Fruit fly (Drosophila melanogaster): Measurements from ENCODE around the gene ACXE.

The ACXE gene

DNA sequence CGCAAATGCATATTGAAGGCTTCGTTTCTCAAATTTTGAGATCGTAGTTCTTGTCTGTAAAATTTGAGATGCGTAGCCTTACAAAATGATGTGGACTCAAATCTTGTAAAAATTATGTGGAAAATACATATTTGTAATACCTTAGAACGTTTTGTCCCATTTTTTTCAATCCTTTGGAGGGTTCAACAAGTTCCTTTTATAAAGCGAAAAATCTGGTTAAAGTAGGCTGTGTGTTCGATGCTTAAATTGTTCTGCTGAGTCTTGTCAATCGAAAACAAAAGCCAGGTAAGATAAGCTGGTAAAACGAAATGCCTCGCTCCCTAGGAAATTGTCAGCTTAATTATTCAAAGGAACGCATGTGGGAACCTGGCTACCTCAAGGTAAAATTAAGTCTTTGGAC lies at the start of gene ACXE:
Gene ACXE, plus strand, starts transcription at position 301 of the 400 bp plus-strand sequence.
- TF ChIP-seq noc (tag; optimal IDR thresholded peaks at IDR 0.05): no peak

DNA sequence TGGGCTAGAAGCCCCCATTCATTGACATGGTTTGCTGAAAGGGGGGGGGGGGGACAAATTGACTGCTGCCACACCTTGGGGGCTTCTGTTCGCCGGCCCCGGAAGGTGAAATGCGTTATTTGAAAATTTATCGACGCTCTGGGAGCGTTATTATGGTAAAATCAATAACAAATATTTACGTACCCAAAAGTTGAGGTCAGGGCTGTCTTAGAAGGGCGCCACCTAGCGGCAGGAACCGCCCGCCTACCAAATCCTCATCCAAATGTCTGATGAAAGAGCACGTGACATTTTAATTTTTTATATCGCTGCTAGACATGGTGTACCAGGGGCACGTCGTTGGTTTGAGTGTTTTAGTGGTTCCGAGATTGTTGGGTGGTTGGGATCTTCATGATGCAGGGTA lies 45.0 kb upstream of the ACXE start:
- no peak for TF ChIP-seq noc (tag; optimal IDR thresholded peaks at IDR 0.05)

DNA sequence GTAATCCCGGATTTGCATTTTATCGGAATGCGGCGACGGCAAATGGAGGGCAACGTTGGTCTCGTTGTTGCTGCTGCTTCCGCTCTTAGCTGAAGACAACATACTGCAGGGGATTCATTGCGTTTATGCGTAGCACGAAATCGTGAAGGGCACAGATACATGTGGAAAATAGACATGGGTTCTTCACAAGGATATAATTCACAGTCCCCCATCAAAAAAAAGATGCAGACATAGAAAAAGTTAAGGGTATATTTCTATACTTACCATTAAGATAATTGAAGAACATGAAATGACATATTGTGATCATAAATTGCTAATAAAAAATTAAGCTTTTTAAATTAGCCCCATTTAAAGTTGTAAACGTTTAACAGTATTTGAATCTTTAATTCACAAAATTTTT lies 33.8 kb upstream of the ACXE start:
- no peak for TF ChIP-seq noc (tag; optimal IDR thresholded peaks at IDR 0.05)

DNA sequence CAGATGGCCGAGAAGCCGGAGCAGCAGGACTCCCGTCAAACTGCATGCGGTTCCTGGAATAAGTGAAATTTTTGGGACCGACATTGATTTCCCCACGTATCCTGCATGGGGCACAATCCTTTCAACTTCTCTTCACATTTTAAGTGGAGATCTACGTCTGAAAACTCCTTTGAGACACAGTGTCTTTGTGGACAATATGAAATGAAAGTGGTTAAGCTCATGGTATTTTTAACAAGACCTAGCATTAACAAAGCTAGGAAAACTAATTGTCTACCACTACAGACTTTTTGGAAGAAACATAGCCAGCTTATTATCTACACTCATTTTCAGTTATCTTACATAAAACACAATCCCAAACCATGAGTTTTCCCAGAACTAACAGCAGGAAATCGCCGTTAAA lies 13.2 kb upstream of the ACXE start, which contains the start of gene ACXC:
Gene ACXC, plus strand, starts transcription at position 301 of the 400 bp plus-strand sequence.
- no peak for TF ChIP-seq noc (tag; optimal IDR thresholded peaks at IDR 0.05)

DNA sequence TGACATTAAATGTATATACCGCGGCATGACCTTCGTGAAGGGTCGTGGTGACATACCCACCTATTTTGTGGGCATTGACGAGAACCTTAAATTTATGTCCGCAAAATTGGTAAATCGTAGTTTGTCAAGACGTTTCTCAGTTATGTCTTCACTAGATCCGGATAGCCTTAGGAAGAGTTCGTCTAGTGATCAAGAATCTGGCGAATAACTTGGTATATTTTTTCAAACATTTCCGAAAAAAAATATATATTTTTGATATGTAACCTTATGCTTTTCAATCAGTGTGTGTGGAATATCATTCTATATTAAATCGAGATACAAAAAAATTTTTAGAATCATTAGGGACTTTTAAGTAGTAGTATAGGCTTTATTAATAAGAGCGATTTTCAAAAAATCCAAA lies 8.9 kb upstream of the ACXE start, which contains the start of gene ACXB:
Gene ACXB, plus strand, starts transcription at position 301 of the 400 bp plus-strand sequence.
- no peak for TF ChIP-seq noc (tag; optimal IDR thresholded peaks at IDR 0.05)

DNA sequence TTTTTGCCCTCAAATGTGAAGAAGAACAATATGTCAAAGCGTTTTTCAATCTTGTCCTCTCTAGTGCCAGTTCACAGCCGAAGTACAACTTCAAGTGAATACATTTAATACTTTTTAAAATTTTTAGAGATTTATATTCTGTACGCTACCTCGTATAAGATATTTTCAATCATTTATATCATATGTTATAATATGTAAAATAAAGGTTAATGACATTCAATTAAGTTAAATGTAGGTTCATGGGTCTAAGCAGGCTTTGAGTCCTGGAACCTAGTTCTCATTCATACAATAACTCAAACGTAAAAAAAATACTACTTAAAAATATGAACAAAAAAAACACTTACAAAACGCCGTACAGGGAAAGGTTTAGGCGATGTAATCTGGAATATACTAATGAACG lies 4.6 kb upstream of the ACXE start, which contains the start of gene ACXA:
Gene ACXA, plus strand, starts transcription at position 301 of the 400 bp plus-strand sequence.
- no peak for TF ChIP-seq noc (tag; optimal IDR thresholded peaks at IDR 0.05)

DNA sequence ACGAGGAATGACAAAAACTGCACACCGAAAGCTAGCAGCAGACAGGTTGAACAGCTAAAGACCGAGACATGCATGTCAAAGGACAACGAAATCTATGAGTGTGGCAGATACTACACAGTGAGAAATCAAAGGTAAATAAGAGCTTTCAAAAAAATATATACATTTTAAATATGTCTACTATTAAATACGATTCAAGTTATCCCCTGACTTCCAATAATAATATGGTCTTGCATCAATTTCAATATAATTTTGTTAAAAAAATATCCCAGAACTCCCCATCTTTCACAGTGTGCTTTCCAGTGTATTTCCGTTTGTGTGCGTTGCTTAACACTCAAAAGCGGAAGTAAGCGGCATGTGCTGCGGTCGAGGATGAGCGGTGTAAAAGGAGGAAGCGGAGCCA lies 7.6 kb downstream of the ACXE start:
- TF ChIP-seq noc (tag; optimal IDR thresholded peaks at IDR 0.05): no peak

DNA sequence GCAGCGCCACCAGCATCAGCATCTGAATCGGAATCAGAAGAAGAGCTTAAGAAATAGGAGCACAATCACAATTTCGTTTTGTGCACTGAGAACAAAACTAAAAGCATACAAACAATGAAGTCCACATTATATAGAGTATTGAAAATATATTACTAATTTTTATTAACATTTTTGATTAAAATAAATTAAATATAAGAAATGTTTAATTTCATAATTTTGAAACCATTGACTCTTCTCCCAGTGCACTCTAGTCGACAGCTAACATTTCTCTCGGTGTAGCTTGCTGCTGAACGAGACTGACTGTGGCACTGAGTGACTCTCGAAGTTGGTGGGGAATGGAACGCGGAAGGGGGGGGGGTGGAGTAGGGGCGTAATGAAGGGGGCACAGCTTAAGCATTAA lies 25.3 kb downstream of the ACXE start:
- no peak for TF ChIP-seq noc (tag; optimal IDR thresholded peaks at IDR 0.05)

DNA sequence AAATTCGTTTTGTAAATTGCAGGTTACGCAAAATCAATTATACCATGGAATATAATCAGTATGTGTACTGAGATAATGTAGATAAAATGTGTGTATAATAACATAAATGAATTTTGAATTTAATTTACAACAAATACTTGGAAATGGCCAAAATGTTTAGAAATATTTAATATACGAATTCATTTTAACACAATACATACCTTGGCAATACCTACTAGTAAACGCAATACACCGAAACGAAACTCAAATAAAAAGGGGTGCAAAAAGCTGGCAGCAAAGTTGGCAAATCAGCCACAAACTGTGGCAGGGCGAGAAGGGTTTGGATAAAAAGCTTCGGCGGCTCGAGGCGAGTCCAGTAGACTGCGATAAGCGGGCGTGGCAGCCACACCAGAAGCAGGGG lies 40.9 kb downstream of the ACXE start, which contains the start of gene CG16800:
Gene CG16800, plus strand, starts transcription at position 301 of the 400 bp plus-strand sequence.
- no peak for TF ChIP-seq noc (tag; optimal IDR thresholded peaks at IDR 0.05)

DNA sequence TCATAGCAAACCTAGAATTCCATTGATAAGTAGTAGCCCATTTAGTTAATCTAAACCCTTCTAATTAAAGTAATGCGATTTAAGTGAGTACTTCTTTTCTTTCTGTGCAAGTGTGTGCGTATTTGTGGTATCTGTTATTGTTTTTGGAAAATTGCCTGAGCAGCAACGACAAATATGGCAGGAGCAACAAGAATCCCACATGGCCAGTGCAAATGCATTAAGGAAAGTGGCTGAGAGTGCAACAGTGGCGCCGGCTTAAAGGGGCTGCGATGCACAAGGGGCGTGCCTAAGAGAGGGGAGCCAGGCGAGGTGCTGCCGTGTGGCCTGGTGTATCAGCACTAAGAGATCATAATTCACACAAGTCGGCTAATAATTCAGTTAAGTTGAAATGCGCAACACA lies 44.2 kb downstream of the ACXE start:
- no peak for TF ChIP-seq noc (tag; optimal IDR thresholded peaks at IDR 0.05)

DNA sequence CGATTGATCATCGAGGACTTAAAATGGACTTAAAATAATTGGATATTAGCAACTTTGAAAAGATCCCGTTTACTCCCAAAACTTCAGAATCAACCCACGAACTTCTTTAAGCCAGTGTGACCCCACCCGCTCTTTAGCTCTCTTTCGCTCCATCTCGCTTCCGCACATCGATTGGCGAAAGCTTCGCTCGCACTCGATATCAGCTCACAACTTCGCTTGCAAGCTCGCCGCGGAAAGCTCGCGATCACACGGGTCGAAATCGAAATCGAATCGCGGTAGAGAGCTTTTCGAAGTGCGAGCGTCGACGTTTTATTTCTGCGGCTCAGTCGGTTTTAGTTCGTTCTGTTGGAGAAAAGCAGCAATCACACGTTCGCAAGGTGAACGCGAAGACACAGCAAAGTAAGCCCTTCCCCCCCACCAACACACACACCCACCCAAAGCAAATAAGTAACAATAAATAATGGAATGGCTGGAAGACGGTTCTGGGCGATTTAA lies 48.7 kb downstream of the ACXE start, which contains the start of gene Vha68-2:
Gene Vha68-2, plus strand, starts transcription at position 278 of the 495 bp plus-strand sequence.
- peak; percentile 16 for TF ChIP-seq noc (tag; optimal IDR thresholded peaks at IDR 0.05)

DNA sequence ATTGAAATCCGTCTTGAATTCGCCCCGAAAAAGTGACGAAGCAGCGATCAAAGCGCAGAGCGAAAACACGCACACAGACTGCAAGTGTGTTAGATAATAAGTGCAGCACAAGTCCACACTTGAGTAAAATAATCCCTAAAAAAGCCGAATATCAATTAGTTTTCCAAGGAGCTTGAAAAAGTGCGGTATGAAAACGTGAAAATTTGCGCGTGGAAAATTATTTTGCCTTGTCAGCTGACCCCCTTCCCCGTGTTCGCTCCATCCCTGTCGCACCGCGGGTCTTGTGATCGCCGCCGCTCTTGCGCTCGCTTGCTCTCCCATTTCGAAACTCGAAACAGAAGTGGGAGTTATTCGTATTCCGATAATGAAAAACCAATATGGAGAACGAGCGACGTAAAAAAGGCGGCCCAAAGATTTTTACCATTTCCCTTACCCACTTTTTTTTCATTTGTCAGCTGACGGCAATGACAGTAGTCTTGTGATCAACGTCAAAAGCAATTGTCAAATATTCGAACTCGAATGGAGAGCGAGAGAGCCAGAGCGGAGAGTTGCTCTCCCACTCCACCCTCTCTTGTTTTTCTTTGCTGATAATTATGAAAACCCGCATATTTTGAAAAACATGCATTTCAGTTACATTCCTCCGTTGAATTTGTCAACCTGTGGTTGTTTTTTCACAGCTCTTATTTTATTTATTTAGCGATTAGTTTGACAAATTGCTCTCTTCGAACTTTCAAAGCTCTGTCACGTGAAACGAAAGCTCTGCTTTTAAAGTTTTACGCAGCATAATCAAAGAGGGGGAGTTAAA lies 49.4 kb downstream of the ACXE start:
- no peak for TF ChIP-seq noc (tag; optimal IDR thresholded peaks at IDR 0.05)

DNA sequence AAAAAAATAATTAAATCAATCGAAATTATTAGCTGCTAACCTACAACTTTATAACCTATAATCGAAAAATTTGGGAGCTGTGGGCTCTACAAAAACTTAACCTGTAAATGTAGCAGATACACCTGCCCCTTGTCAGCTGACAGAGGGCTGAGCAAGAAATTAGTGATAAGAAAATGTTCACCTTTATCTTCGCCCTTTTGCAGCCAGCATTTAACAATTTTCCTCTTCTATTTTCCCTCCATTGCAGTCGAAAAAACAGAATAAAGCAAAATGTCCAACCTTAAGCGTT lies 49.9 kb downstream of the ACXE start:
- no peak for TF ChIP-seq noc (tag; optimal IDR thresholded peaks at IDR 0.05)

DNA sequence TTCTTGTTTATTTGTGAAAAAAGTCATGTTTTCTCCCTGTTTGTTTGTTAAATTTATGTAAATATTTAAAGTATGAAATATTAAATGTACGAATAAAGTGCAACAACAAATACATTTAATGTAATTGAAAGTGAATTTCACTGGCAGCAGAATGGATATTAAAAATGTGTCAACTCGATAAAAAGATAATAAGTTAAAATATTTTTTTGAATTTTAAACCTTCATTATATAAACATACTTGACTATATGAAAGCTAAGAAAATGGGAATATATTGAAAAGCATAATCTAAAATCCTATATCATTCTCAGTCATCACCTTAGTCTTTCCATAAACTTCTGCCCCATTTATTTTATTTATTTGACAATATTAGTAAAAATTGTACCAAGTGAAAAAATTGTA lies 53.1 kb downstream of the ACXE start, which contains the start of gene Vha68-3:
Gene Vha68-3, plus strand, starts transcription at position 301 of the 400 bp plus-strand sequence.
- TF ChIP-seq noc (tag; optimal IDR thresholded peaks at IDR 0.05): no peak

Data from whole organism, larva.